Fruit fly (Drosophila melanogaster) whole organism, embryonic: Measurements from ENCODE around the gene mts.

Source experiments
- B-H1 ChIP-seq: fragments of 200-800 bp; sonication (Bioruptor generic); IDR thresholded peaks from 3 replicates; pipeline ENCODE4 v1.3.6; 2022; ENCODE audit warnings: missing biosample characterization, missing genetic modification characterization
- CG10979 ChIP-seq: fragments of 200-800 bp; sonication (Bioruptor generic); optimal IDR thresholded peaks from 2 replicates; lab custom pipeline; 2018; ENCODE audit warnings: missing biosample characterization, mild to moderate bottlenecking, missing genetic modification characterization, moderate library complexity
- CG13894 ChIP-seq: fragments of 200-800 bp; sonication (Bioruptor generic); optimal IDR thresholded peaks from 3 replicates; lab custom pipeline; 2018; ENCODE audit warnings: missing biosample characterization, mild to moderate bottlenecking, missing genetic modification characterization, moderate library complexity
- CG15514 ChIP-seq: fragments of 200-800 bp; sonication (Bioruptor generic); optimal IDR thresholded peaks from 3 replicates; lab custom pipeline; 2017; ENCODE audit warnings: missing biosample characterization, missing genetic modification characterization, mild to moderate bottlenecking, moderate library complexity, missing genetic modification reagents
- CG17328 ChIP-seq: fragments of 200-800 bp; sonication (Bioruptor generic); IDR thresholded peaks from 2 replicates; pipeline ENCODE4 v1.3.6; 2022; ENCODE audit warnings: missing biosample characterization, missing genetic modification characterization
- CG17802 ChIP-seq: fragments of 200-800 bp; sonication (Bioruptor generic); optimal IDR thresholded peaks from 2 replicates; lab custom pipeline; 2018; ENCODE audit warnings: missing biosample characterization, mild to moderate bottlenecking, missing genetic modification characterization, moderate library complexity
- CG3407 ChIP-seq: fragments of 200-800 bp; sonication (Bioruptor generic); optimal IDR thresholded peaks from 2 replicates; lab custom pipeline; 2018; ENCODE audit warnings: missing biosample characterization, mild to moderate bottlenecking, missing genetic modification characterization
- CG3726 ChIP-seq: fragments of 200-800 bp; sonication (Bioruptor generic); IDR thresholded peaks from 3 replicates; pipeline ENCODE4, ENCODE4 v1.3.6; 2022; ENCODE audit warnings: missing biosample characterization, missing genetic modification characterization
- CG4820 ChIP-seq: fragments of 200-800 bp; sonication (Bioruptor generic); optimal IDR thresholded peaks from 3 replicates; lab custom pipeline; 2016; ENCODE audit warnings: missing biosample characterization, missing genetic modification characterization
- CG5180 ChIP-seq: fragments of 200-800 bp; sonication (Bioruptor generic); optimal IDR thresholded peaks from 3 replicates; lab custom pipeline; 2017; ENCODE audit warnings: missing biosample characterization, missing genetic modification characterization, mild to moderate bottlenecking, moderate library complexity, missing genetic modification reagents
- CG5245 ChIP-seq: fragments of 200-800 bp; sonication (Bioruptor generic); optimal IDR thresholded peaks from 3 replicates; lab custom pipeline; 2016; ENCODE audit warnings: missing biosample characterization, missing genetic modification characterization
- CG7271 ChIP-seq: fragments of 200-800 bp; sonication (Bioruptor generic); optimal IDR thresholded peaks from 2 replicates; lab custom pipeline; 2018; ENCODE audit warnings: missing biosample characterization, mild to moderate bottlenecking, missing genetic modification characterization, moderate library complexity
- CG8290 ChIP-seq, 3 experiments: fragments of 200-800 bp; sonication (Bioruptor generic); optimal IDR thresholded peaks; 2 replicates each; lab custom pipeline; 2016 to 2019; ENCODE audit warnings: missing biosample characterization in 3 of 3, missing genetic modification characterization in 3 of 3, mild to moderate bottlenecking in 2 of 3, moderate library complexity in 1 of 3
- CG8478 ChIP-seq: fragments of >200 bp; optimal IDR thresholded peaks from 2 replicates; lab custom pipeline; 2018
- CG8944 ChIP-seq: fragments of 200-800 bp; sonication (Bioruptor generic); optimal IDR thresholded peaks from 3 replicates; lab custom pipeline; 2016; ENCODE audit warnings: missing biosample characterization, missing genetic modification characterization
- CG9817 ChIP-seq: fragments of 200-800 bp; sonication (Bioruptor generic); optimal IDR thresholded peaks from 2 replicates; lab custom pipeline; 2018; ENCODE audit warnings: missing biosample characterization, mild to moderate bottlenecking, missing genetic modification characterization, moderate library complexity
- CoRest ChIP-seq: fragments of 200-800 bp; sonication (Bioruptor generic); optimal IDR thresholded peaks from 3 replicates; lab custom pipeline; 2018; ENCODE audit warnings: missing biosample characterization, mild to moderate bottlenecking, missing genetic modification characterization, moderate library complexity
- Doc2 ChIP-seq: fragments of 200-800 bp; sonication (Bioruptor generic); IDR thresholded peaks from 2 replicates; pipeline ENCODE4 v1.3.6; 2022; ENCODE audit warnings: missing biosample characterization, missing genetic modification characterization
- Dp ChIP-seq: fragments of 200-800 bp; sonication (Bioruptor generic); optimal IDR thresholded peaks from 2 replicates; lab custom pipeline; 2018; ENCODE audit warnings: missing biosample characterization, mild to moderate bottlenecking, missing genetic modification characterization, moderate library complexity
- Ets65A ChIP-seq: fragments of 200-800 bp; sonication (Bioruptor generic); peaks from one replicate; lab custom pipeline; 2016; ENCODE audit warnings: missing biosample characterization, missing genetic modification characterization
- Gug ChIP-seq: fragments of 200-800 bp; sonication (Bioruptor generic); IDR thresholded peaks from 4 replicates; pipeline ENCODE4 v1.3.6; 2022; ENCODE audit warnings: missing biosample characterization, missing genetic modification characterization
- Ravus ChIP-seq: fragments of 200-800 bp; sonication (Bioruptor generic); IDR thresholded peaks from 2 replicates; pipeline ENCODE4 v1.3.6; 2022; ENCODE audit warnings: missing biosample characterization, missing genetic modification characterization
- al ChIP-seq: fragments of 200-800 bp; sonication (Bioruptor generic); IDR thresholded peaks from 2 replicates; pipeline ENCODE4 v1.3.6; 2022; ENCODE audit warnings: missing biosample characterization, missing genetic modification characterization
- ato ChIP-seq: fragments of 200-800 bp; sonication (Bioruptor generic); IDR thresholded peaks from 2 replicates; pipeline ENCODE4 v1.3.6; 2022; ENCODE audit warnings: missing biosample characterization, missing genetic modification characterization; ENCODE audit not compliant: partially characterized antibody
- az2 ChIP-seq: fragments of 200-800 bp; sonication (Bioruptor generic); optimal IDR thresholded peaks from 3 replicates; lab custom pipeline; 2016; ENCODE audit warnings: missing biosample characterization, missing genetic modification characterization
- bbx ChIP-seq: fragments of 200-800 bp; sonication (Bioruptor generic); IDR thresholded peaks from 2 replicates; pipeline ENCODE4 v1.3.6; 2022; ENCODE audit warnings: missing biosample characterization, missing genetic modification characterization; ENCODE audit not compliant: partially characterized antibody
- cg ChIP-seq: fragments of 200-800 bp; sonication (Bioruptor generic); optimal IDR thresholded peaks from 3 replicates; lab custom pipeline; 2019; ENCODE audit warnings: missing biosample characterization, mild to moderate bottlenecking, missing genetic modification characterization, moderate library complexity
- gem ChIP-seq: fragments of 200-800 bp; sonication (Bioruptor generic); optimal IDR thresholded peaks from 2 replicates; lab custom pipeline; 2019; ENCODE audit warnings: missing biosample characterization, mild to moderate bottlenecking, missing genetic modification characterization, moderate library complexity
- lov ChIP-seq, 2 experiments: fragments of 200-800 bp in 1 of 2; fragments of >200 bp in 1 of 2; sonication (Bioruptor generic) in 1 of 2; IDR thresholded peaks in 1 of 2; optimal IDR thresholded peaks in 1 of 2; 2 replicates in 1 of 2; 3 replicates in 1 of 2; pipeline versions ENCODE4 v1.3.6 to Lab custom; 2017 to 2022; ENCODE audit warnings: missing biosample characterization in 1 of 2, missing genetic modification characterization in 1 of 2
- maf-S ChIP-seq: fragments of 200-800 bp; sonication (Bioruptor generic); optimal IDR thresholded peaks from 2 replicates; lab custom pipeline; 2016; ENCODE audit warnings: missing biosample characterization, missing genetic modification characterization
- mam ChIP-seq: fragments of 200-800 bp; sonication (Bioruptor generic); optimal IDR thresholded peaks from 3 replicates; lab custom pipeline; 2016; ENCODE audit warnings: missing biosample characterization, missing genetic modification characterization
- onecut ChIP-seq: fragments of 200-800 bp; sonication (Bioruptor generic); IDR thresholded peaks from 2 replicates; pipeline ENCODE4 v1.3.6; 2022; ENCODE audit warnings: missing biosample characterization, missing genetic modification characterization
- otp ChIP-seq: fragments of 200-800 bp; sonication (Bioruptor generic); IDR thresholded peaks from 3 replicates; pipeline ENCODE4, ENCODE4 v1.3.6; 2022; ENCODE audit warnings: missing biosample characterization, missing genetic modification characterization
- p53 ChIP-seq: fragments of 200-800 bp; sonication (Bioruptor generic); optimal IDR thresholded peaks from 2 replicates; lab custom pipeline; 2016; ENCODE audit warnings: missing biosample characterization, missing genetic modification characterization
- pho ChIP-seq: fragments of 200-800 bp; sonication (Bioruptor generic); optimal IDR thresholded peaks from 2 replicates; lab custom pipeline; 2016; ENCODE audit warnings: missing biosample characterization, missing genetic modification characterization
- phol ChIP-seq: fragments of 200-800 bp; sonication (Bioruptor generic); optimal IDR thresholded peaks from 3 replicates; lab custom pipeline; 2018; ENCODE audit warnings: missing biosample characterization, mild to moderate bottlenecking, missing genetic modification characterization, moderate library complexity
- psq ChIP-seq: fragments of 200-800 bp; sonication (Bioruptor generic); optimal IDR thresholded peaks from 2 replicates; lab custom pipeline; 2017; ENCODE audit warnings: missing biosample characterization, missing genetic modification characterization
- pzg ChIP-seq: fragments of 200-800 bp; sonication (Bioruptor generic); optimal IDR thresholded peaks from 3 replicates; lab custom pipeline; 2018; ENCODE audit warnings: missing biosample characterization, mild to moderate bottlenecking, missing genetic modification characterization, moderate library complexity
- ranshi ChIP-seq: fragments of 200-800 bp; sonication (Bioruptor generic); IDR thresholded peaks from 2 replicates; pipeline ENCODE4 v1.3.6; 2022; ENCODE audit warnings: missing biosample characterization, missing genetic modification characterization
- rib ChIP-seq: fragments of 200-800 bp; sonication (Bioruptor generic); IDR thresholded peaks from 2 replicates; pipeline ENCODE4 v1.3.6; 2022; ENCODE audit warnings: missing biosample characterization, missing genetic modification characterization
- row ChIP-seq: fragments of 200-800 bp; sonication (Bioruptor generic); IDR thresholded peaks from 3 replicates; pipeline ENCODE4 v1.3.6; 2022; ENCODE audit warnings: missing biosample characterization, missing genetic modification characterization
- schlank ChIP-seq: fragments of 200-800 bp; sonication (Bioruptor generic); optimal IDR thresholded peaks from 2 replicates; lab custom pipeline; 2018; ENCODE audit warnings: missing biosample characterization, mild to moderate bottlenecking, missing genetic modification characterization
- sima ChIP-seq: fragments of 200-800 bp; sonication (Bioruptor generic); optimal IDR thresholded peaks from 2 replicates; lab custom pipeline; 2016; ENCODE audit warnings: missing biosample characterization, missing genetic modification characterization
- slou ChIP-seq: fragments of 200-800 bp; sonication (Bioruptor generic); optimal IDR thresholded peaks from 3 replicates; lab custom pipeline; 2016; ENCODE audit warnings: missing biosample characterization, missing genetic modification characterization
- sna ChIP-seq: fragments of 200-800 bp; sonication (Bioruptor generic); IDR thresholded peaks from 2 replicates; pipeline ENCODE4 v1.3.6; 2022; ENCODE audit warnings: missing biosample characterization, missing genetic modification characterization; ENCODE audit not compliant: partially characterized antibody
- sob ChIP-seq: fragments of 200-800 bp; sonication (Bioruptor generic); IDR thresholded peaks from 2 replicates; pipeline ENCODE4 v1.3.6; 2022; ENCODE audit warnings: missing biosample characterization, missing genetic modification characterization
- ssp ChIP-seq: fragments of 200-800 bp; sonication (Bioruptor generic); IDR thresholded peaks from 2 replicates; pipeline ENCODE4 v1.3.6; 2022; ENCODE audit warnings: missing biosample characterization, missing genetic modification characterization
- sug ChIP-seq: fragments of 200-800 bp; optimal IDR thresholded peaks from 2 replicates; lab custom pipeline; 2019; ENCODE audit warnings: missing biosample characterization, mild to moderate bottlenecking, missing genetic modification characterization, moderate library complexity
- tup ChIP-seq: fragments of 200-800 bp; sonication (Bioruptor generic); optimal IDR thresholded peaks from 2 replicates; lab custom pipeline; 2016; ENCODE audit warnings: missing biosample characterization, mild to moderate bottlenecking, missing genetic modification characterization, moderate library complexity

Gene mts

dm6 chr2L:7821279-7821848 lies 6.1 kb upstream of the mts start (continued):
- TF ChIP-seq CG5180 (GFP tag; lab: Kevin White, UChicago) (peak; percentile 30), ssp (GFP tag; lab: Robert Waterston, UW) (peak; percentile 61), Gug (GFP tag; lab: Robert Waterston, UW) (peak; percentile 31; the same call in 1 of the 4 replicates), CG3407 (GFP tag; lab: Kevin White, UChicago) (no peak), rib (no peak), gem (peak; percentile 59), maf-S (GFP tag; lab: Kevin White, UChicago) (peak; percentile 7), CG10979 (tag; lab: Kevin White, UChicago) (peak; percentile 42), CG8290 (GFP tag; optimal IDR thresholded peaks at IDR 0.05; lab: Kevin White, UChicago) (peak; percentile 8), CG8290 (tag; optimal IDR thresholded peaks at IDR 0.05; lab: Kevin White, UChicago) (no peak), row (GFP tag; lab: Robert Waterston, UW) (peak; percentile 82), pzg (GFP tag; lab: Kevin White, UChicago) (peak; percentile 64), B-H1 (no peak), slou (GFP tag; lab: Kevin White, UChicago) (no peak), CG17802 (tag; lab: Kevin White, UChicago) (peak; percentile 2), Ets65A (GFP tag; lab: Kevin White, UChicago) (peak; percentile 92), phol (tag; lab: Kevin White, UChicago) (peak; percentile 67), Dp (GFP tag; lab: Kevin White, UChicago) (peak; percentile 17), CoRest (tag; lab: Kevin White, UChicago) (peak; percentile 60), CG8944 (peak; percentile 36), sug (tag; lab: Kevin White, UChicago) (peak; percentile 58), sna (GFP tag; lab: Robert Waterston, UW) (peak; percentile 88), sob (GFP tag; lab: Robert Waterston, UW) (peak; percentile 75), CG15514 (GFP tag; lab: Kevin White, UChicago) (peak; percentile 79), al (GFP tag; lab: Robert Waterston, UW) (no peak; the same call in 1 of the 2 replicates), az2 (peak; percentile 32), Ravus (GFP tag; lab: Robert Waterston, UW) (no peak), sima (no peak), onecut (GFP tag; lab: Robert Waterston, UW) (0 out of 2 replicates have a peak, but pooled peaks have one; percentile 10), CG9817 (tag; lab: Kevin White, UChicago) (peak; percentile 45), psq (GFP tag; lab: Kevin White, UChicago) (no peak), CG4820 (peak; percentile 35), CG8478 (no peak), CG7271 (peak; percentile 20), ranshi (0 out of 2 replicates have a peak, but pooled peaks have one; percentile 9), schlank (peak; percentile 4), CG13894 (no peak), lov (optimal IDR thresholded peaks at IDR 0.05; lab: Kevin White, UChicago) (no peak), lov (GFP tag; IDR thresholded peaks at IDR 0.05; lab: Robert Waterston, UW) (0 out of 3 replicates have a peak, but pooled peaks have one; percentile 62), CG17328 (peak; percentile 50; the same call in 1 of the 2 replicates), p53 (GFP tag; lab: Kevin White, UChicago) (no peak), Doc2 (GFP tag; lab: Robert Waterston, UW) (no peak), otp (GFP tag; lab: Robert Waterston, UW) (0 out of 3 replicates have a peak, but pooled peaks have one; percentile 15), CG5245 (GFP tag; lab: Kevin White, UChicago) (peak; percentile 10), mam (GFP tag; lab: Kevin White, UChicago) (peak; percentile 64), pho (GFP tag; lab: Kevin White, UChicago) (peak; percentile 34), cg (GFP tag; lab: Kevin White, UChicago) (peak; percentile 90), CG3726 (peak; percentile 29; the same call in 1 of the 3 replicates), bbx (GFP tag; lab: Robert Waterston, UW) (peak; percentile 85), ato (GFP tag; lab: Robert Waterston, UW) (peak; percentile 84), tup (GFP tag; lab: Kevin White, UChicago) (peak; percentile 37)
